Worm (Caenorhabditis elegans): Measurements from ENCODE around the gene F16G10.7.

DNA sequence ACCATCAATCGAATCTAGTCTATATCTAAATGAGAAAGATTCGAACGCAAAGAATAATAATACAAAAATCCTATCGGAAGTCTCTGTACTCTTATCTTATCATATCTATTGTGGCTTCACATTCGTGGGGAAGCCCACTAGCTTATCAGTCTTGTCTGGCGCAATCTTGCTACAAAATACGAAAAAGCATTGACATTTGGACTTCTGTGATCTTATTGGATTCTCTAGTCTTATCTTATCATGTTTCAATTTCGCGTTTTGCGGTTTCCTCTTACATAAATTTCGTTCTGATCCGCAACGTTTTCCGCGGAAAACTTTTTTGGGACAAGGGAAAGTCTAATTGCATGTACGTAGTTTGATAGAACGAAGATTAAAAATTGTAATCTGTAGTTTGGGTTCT lies 19.7 kb upstream of the F16G10.7 start:
- TF ChIP-seq ama-1 (optimal IDR thresholded peaks at IDR 0.05) (no peak), ceh-36 (tag; optimal IDR thresholded peaks at IDR 0.05) (no peak), sea-1 (GFP tag; conservative IDR thresholded peaks at IDR 0.05) (no peak)

All from whole organism, early embryonic.